Worm (Caenorhabditis elegans): ENCODE data around the gene ZC404.2.
A peak's percentile ranks its signal among the peaks of the same experiment; 100 is the strongest.

The ZC404.2 gene

ce11 chrV:6769440-6769839 is 18.3 kb upstream of the ZC404.2 start:
- no peak for TF ChIP-seq ztf-11 (tag; optimal IDR thresholded peaks at IDR 0.05)
- peak; percentile 92 for TF ChIP-seq dsc-1 (tag; optimal IDR thresholded peaks at IDR 0.05)
- no peak for TF ChIP-seq nhr-76 (tag; optimal IDR thresholded peaks at IDR 0.05)
- TF ChIP-seq mef-2 (tag; optimal IDR thresholded peaks at IDR 0.05): no peak
- no peak for TF ChIP-seq alr-1 (tag; optimal IDR thresholded peaks at IDR 0.05; ENCODE audit: borderline replicate concordance)
- no peak for TF ChIP-seq unc-130 (tag; optimal IDR thresholded peaks at IDR 0.05)
- peak; percentile 34 for TF ChIP-seq rnt-1 (tag; optimal IDR thresholded peaks at IDR 0.05)
- TF ChIP-seq fkh-4 (tag; optimal IDR thresholded peaks at IDR 0.05; ENCODE audit: borderline replicate concordance): peak; percentile 55
- TF ChIP-seq C16A3.4 (tag; optimal IDR thresholded peaks at IDR 0.05): no peak
- no peak for TF ChIP-seq pag-3 (tag; optimal IDR thresholded peaks at IDR 0.05; ENCODE audit: borderline replicate concordance, insufficient read depth)
- TF ChIP-seq snu-23 (GFP tag; optimal IDR thresholded peaks at IDR 0.05): peak; percentile 21
- no peak for TF ChIP-seq vab-15 (tag; optimal IDR thresholded peaks at IDR 0.05)
- TF ChIP-seq lin-14 (GFP tag; optimal IDR thresholded peaks at IDR 0.05): peak; percentile 31
- no peak for TF ChIP-seq nhr-90 (tag; optimal IDR thresholded peaks at IDR 0.05; ENCODE audit: poor library complexity)
- TF ChIP-seq mep-1 (tag; optimal IDR thresholded peaks at IDR 0.05): no peak

- no peak for TF ChIP-seq fkh-8 (tag; optimal IDR thresholded peaks at IDR 0.05)
- TF ChIP-seq rnt-1 (tag; optimal IDR thresholded peaks at IDR 0.05): no peak
- TF ChIP-seq sptf-1 (tag; optimal IDR thresholded peaks at IDR 0.05): no peak
- TF ChIP-seq ceh-90 (tag; optimal IDR thresholded peaks at IDR 0.05): no peak
- no peak for TF ChIP-seq lin-13 (GFP tag; optimal IDR thresholded peaks at IDR 0.05)
- TF ChIP-seq C04F5.9 (tag; optimal IDR thresholded peaks at IDR 0.05): no peak
- TF ChIP-seq pqm-1 (tag; optimal IDR thresholded peaks at IDR 0.05): no peak
- TF ChIP-seq ztf-4 (tag; optimal IDR thresholded peaks at IDR 0.05): no peak
- TF ChIP-seq unc-86 (tag; optimal IDR thresholded peaks at IDR 0.05): no peak
- no peak for TF ChIP-seq ama-1 (optimal IDR thresholded peaks at IDR 0.05)
- no peak for TF ChIP-seq nhr-77 (tag; optimal IDR thresholded peaks at IDR 0.05)
- no peak for TF ChIP-seq lin-14 (GFP tag; optimal IDR thresholded peaks at IDR 0.05)
- no peak for TF ChIP-seq ces-1 (GFP tag; optimal IDR thresholded peaks at IDR 0.05)
- no peak for TF ChIP-seq dpl-1 (GFP tag; optimal IDR thresholded peaks at IDR 0.05)
- no peak for TF ChIP-seq nhr-20 (tag; optimal IDR thresholded peaks at IDR 0.05)
- no peak for TF ChIP-seq tlp-1 (tag; optimal IDR thresholded peaks at IDR 0.05)
These were observed 16.1 kb upstream of the ZC404.2 start, which contains the start of gene srh-30 for ce11 chrV:6771645-6772044. srh-30 (minus strand) TSS chrV:6771745.

- no peak for TF ChIP-seq pag-3 (tag; optimal IDR thresholded peaks at IDR 0.05; ENCODE audit: borderline replicate concordance, insufficient read depth)
These were observed 14.0 kb upstream of the ZC404.2 start, which contains the start of gene ZC404.16 for ce11 chrV:6773735-6774134. ZC404.16 (minus strand) TSS chrV:6773835.

ce11 chrV:6775708-6776107 is 12.0 kb upstream of the ZC404.2 start, which contains the start of gene srh-28:
srh-28 (minus strand) TSS chrV:6775808.
- TF ChIP-seq ama-1 (optimal IDR thresholded peaks at IDR 0.05) (no peak), nhr-71 (tag; optimal IDR thresholded peaks at IDR 0.05) (peak; percentile 17), mab-9 (GFP tag; IDR thresholded peaks at IDR 0.05) (no peak), nhr-47 (tag; optimal IDR thresholded peaks at IDR 0.05) (peak; percentile 30), dsc-1 (tag; optimal IDR thresholded peaks at IDR 0.05) (no peak), fkh-8 (tag; optimal IDR thresholded peaks at IDR 0.05) (peak; percentile 49)

ce11 chrV:6778457-6778856 is 9.3 kb upstream of the ZC404.2 start:
- no peak for TF ChIP-seq nhr-237 (tag; optimal IDR thresholded peaks at IDR 0.05)
- TF ChIP-seq nhr-11 (tag; optimal IDR thresholded peaks at IDR 0.05): peak; percentile 36
- TF ChIP-seq fkh-8 (tag; optimal IDR thresholded peaks at IDR 0.05): peak; percentile 67
- peak; percentile 89 for TF ChIP-seq hlh-4 (tag; optimal IDR thresholded peaks at IDR 0.05)
- TF ChIP-seq unc-98 (GFP tag; IDR thresholded peaks at IDR 0.05): no peak
- TF ChIP-seq lin-39 (tag; optimal IDR thresholded peaks at IDR 0.05): no peak
- TF ChIP-seq nhr-76 (tag; optimal IDR thresholded peaks at IDR 0.05): no peak
- TF ChIP-seq hlh-17 (GFP tag; optimal IDR thresholded peaks at IDR 0.05; ENCODE audit: borderline replicate concordance): no peak
- peak; percentile 59 for TF ChIP-seq nhr-71 (tag; optimal IDR thresholded peaks at IDR 0.05)
- TF ChIP-seq nhr-20 (tag; optimal IDR thresholded peaks at IDR 0.05): no peak
- no peak for TF ChIP-seq nhr-84 (tag; optimal IDR thresholded peaks at IDR 0.05)
- TF ChIP-seq nhr-47 (tag; optimal IDR thresholded peaks at IDR 0.05): peak; percentile 15
